Fruit fly (Drosophila melanogaster) whole organism, embryonic: ENCODE data around the gene Ubc7.
A peak's percentile ranks its signal among the peaks of the same experiment; 100 is the strongest.

Experiments
- Ada2b ChIP-seq: fragments of 200-800 bp; sonication (Bioruptor generic); IDR thresholded peaks from 2 replicates; pipeline ENCODE4 v1.3.6; 2022; ENCODE audit warnings: missing biosample characterization, missing genetic modification characterization
- Aef1 ChIP-seq: fragments of 200-800 bp; sonication (Bioruptor generic); IDR thresholded peaks from 3 replicates; pipeline ENCODE4 v1.3.6; 2022; ENCODE audit warnings: missing biosample characterization, missing genetic modification characterization
- Blimp-1 ChIP-seq: fragments of 200-800 bp; sonication (Bioruptor generic); optimal IDR thresholded peaks from 3 replicates; lab custom pipeline; 2018; ENCODE audit warnings: missing biosample characterization, missing genetic modification characterization, mild to moderate bottlenecking, moderate library complexity, missing genetic modification reagents
- CG10209 ChIP-seq: fragments of 200-800 bp; sonication (Bioruptor generic); optimal IDR thresholded peaks from 3 replicates; lab custom pipeline; 2017; ENCODE audit warnings: missing biosample characterization, mild to moderate bottlenecking, missing genetic modification characterization, missing genetic modification reagents
- CG10979 ChIP-seq: fragments of 200-800 bp; sonication (Bioruptor generic); optimal IDR thresholded peaks from 2 replicates; lab custom pipeline; 2018; ENCODE audit warnings: missing biosample characterization, mild to moderate bottlenecking, missing genetic modification characterization, moderate library complexity
- CG12155 ChIP-seq: fragments of 200-800 bp; sonication (Bioruptor generic); optimal IDR thresholded peaks from 3 replicates; lab custom pipeline; 2016; ENCODE audit warnings: missing biosample characterization, missing genetic modification characterization
- CG12769 ChIP-seq: fragments of 200-800 bp; sonication (Bioruptor generic); optimal IDR thresholded peaks from 2 replicates; lab custom pipeline; 2019; ENCODE audit warnings: missing biosample characterization, mild to moderate bottlenecking, missing genetic modification characterization, moderate library complexity
- CG13424 ChIP-seq: fragments of 200-800 bp; sonication (Bioruptor generic); optimal IDR thresholded peaks from 2 replicates; lab custom pipeline; 2019; ENCODE audit warnings: missing biosample characterization, mild to moderate bottlenecking, missing genetic modification characterization, moderate library complexity
- CG17361 ChIP-seq: fragments of 200-800 bp; sonication (Bioruptor generic); IDR thresholded peaks from 3 replicates; pipeline ENCODE4 v1.3.6; 2022; ENCODE audit warnings: missing biosample characterization, missing genetic modification characterization
- CG17568 ChIP-seq: fragments of 200-800 bp; sonication (Bioruptor generic); optimal IDR thresholded peaks from 2 replicates; lab custom pipeline; 2018; ENCODE audit warnings: missing biosample characterization, mild to moderate bottlenecking, missing genetic modification characterization, moderate library complexity
- CG17912 ChIP-seq: fragments of 200-800 bp; sonication (Bioruptor generic); optimal IDR thresholded peaks from 2 replicates; lab custom pipeline; 2018; ENCODE audit warnings: missing biosample characterization, mild to moderate bottlenecking, missing genetic modification characterization
- CG31388 ChIP-seq: fragments of 200-800 bp; sonication (Bioruptor generic); optimal IDR thresholded peaks from 2 replicates; lab custom pipeline; 2016; ENCODE audit warnings: missing biosample characterization, missing genetic modification characterization
- CG3281 ChIP-seq: fragments of 200-800 bp; sonication (Bioruptor generic); optimal IDR thresholded peaks from 3 replicates; lab custom pipeline; 2017; ENCODE audit warnings: missing biosample characterization, mild to moderate bottlenecking, missing genetic modification characterization
- CG3847 ChIP-seq: fragments of 200-800 bp; sonication (Bioruptor generic); IDR thresholded peaks from 2 replicates; pipeline ENCODE4 v1.3.6; 2022; ENCODE audit warnings: missing biosample characterization, missing genetic modification characterization
- CG4360 ChIP-seq: fragments of 200-800 bp; sonication (Bioruptor generic); IDR thresholded peaks from 2 replicates; pipeline ENCODE4 v1.3.6; 2022; ENCODE audit warnings: missing biosample characterization, missing genetic modification characterization
- CG4854 ChIP-seq: fragments of 200-800 bp; sonication (Bioruptor generic); optimal IDR thresholded peaks from 2 replicates; lab custom pipeline; 2016; ENCODE audit warnings: missing biosample characterization, missing genetic modification characterization, inconsistent platforms
- CG8290 ChIP-seq, 3 experiments: fragments of 200-800 bp; sonication (Bioruptor generic); optimal IDR thresholded peaks; 2 replicates each; lab custom pipeline; 2016 to 2019; ENCODE audit warnings: missing biosample characterization in 3 of 3, missing genetic modification characterization in 3 of 3, mild to moderate bottlenecking in 2 of 3, moderate library complexity in 1 of 3
- Dip2 ChIP-seq: fragments of 200-800 bp; sonication (Bioruptor generic); IDR thresholded peaks from 2 replicates; pipeline ENCODE4 v1.3.6; 2022; ENCODE audit warnings: missing biosample characterization, missing genetic modification characterization
- HLH3B ChIP-seq: fragments of 200-800 bp; sonication (Bioruptor generic); IDR thresholded peaks from 2 replicates; pipeline ENCODE4 v1.3.6; 2022; ENCODE audit warnings: missing biosample characterization, missing genetic modification characterization
- HLH54F ChIP-seq: fragments of 200-800 bp; sonication (Bioruptor generic); optimal IDR thresholded peaks from 3 replicates; lab custom pipeline; 2016; ENCODE audit warnings: missing biosample characterization, missing genetic modification characterization
- HmgD ChIP-seq: fragments of 200-800 bp; sonication (Bioruptor generic); optimal IDR thresholded peaks from 3 replicates; lab custom pipeline; 2016; ENCODE audit warnings: missing biosample characterization, missing genetic modification characterization
- Hr78 ChIP-seq, 2 experiments: fragments of 200-800 bp in 1 of 2; fragments of >200 bp in 1 of 2; sonication (Bioruptor generic) in 1 of 2; optimal IDR thresholded peaks; 2 replicates each; lab custom pipeline; 2017 to 2019; ENCODE audit warnings: missing biosample characterization in 2 of 2, missing genetic modification characterization in 2 of 2, mild to moderate bottlenecking in 1 of 2, moderate library complexity in 1 of 2
- Lpt ChIP-seq: fragments of >200 bp; optimal IDR thresholded peaks from 2 replicates; lab custom pipeline; 2018; ENCODE audit warnings: missing biosample characterization, missing genetic modification characterization
- Oaz ChIP-seq: fragments of 200-800 bp; sonication (Bioruptor generic); IDR thresholded peaks from 2 replicates; pipeline ENCODE4 v1.3.6; 2022; ENCODE audit warnings: missing biosample characterization, missing genetic modification characterization
- Optix ChIP-seq: fragments of 200-800 bp; sonication (Bioruptor generic); IDR thresholded peaks from 3 replicates; pipeline ENCODE4 v1.3.6; 2022; ENCODE audit warnings: missing biosample characterization, missing genetic modification characterization
- Ravus ChIP-seq: fragments of 200-800 bp; sonication (Bioruptor generic); IDR thresholded peaks from 2 replicates; pipeline ENCODE4 v1.3.6; 2022; ENCODE audit warnings: missing biosample characterization, missing genetic modification characterization
- Sox102F ChIP-seq: fragments of 200-800 bp; sonication (Bioruptor generic); optimal IDR thresholded peaks from 2 replicates; lab custom pipeline; 2018; ENCODE audit warnings: missing biosample characterization, mild to moderate bottlenecking, missing genetic modification characterization, moderate library complexity
- Spps ChIP-seq: fragments of 200-800 bp; sonication (Bioruptor generic); optimal IDR thresholded peaks from 2 replicates; lab custom pipeline; 2018; ENCODE audit warnings: missing biosample characterization, mild to moderate bottlenecking, missing genetic modification characterization
- Xbp1 ChIP-seq: fragments of 200-800 bp; sonication (Bioruptor generic); optimal IDR thresholded peaks from 3 replicates; lab custom pipeline; 2016; ENCODE audit warnings: missing biosample characterization, mild to moderate bottlenecking, missing genetic modification characterization
- al ChIP-seq: fragments of 200-800 bp; sonication (Bioruptor generic); IDR thresholded peaks from 2 replicates; pipeline ENCODE4 v1.3.6; 2022; ENCODE audit warnings: missing biosample characterization, missing genetic modification characterization
- bcd ChIP-seq: fragments of 200-800 bp; sonication (Bioruptor generic); optimal IDR thresholded peaks from 2 replicates; lab custom pipeline; 2017; ENCODE audit warnings: missing biosample characterization, mild to moderate bottlenecking, missing genetic modification characterization
- ci ChIP-seq: fragments of 200-800 bp; sonication (Bioruptor generic); IDR thresholded peaks from 3 replicates; pipeline ENCODE4 v1.3.6; 2022; ENCODE audit warnings: missing biosample characterization, missing genetic modification characterization
- croc ChIP-seq: fragments of 200-800 bp; sonication (Bioruptor generic); conservative IDR thresholded peaks from 3 replicates; pipeline ENCODE4 v1.3.6; 2022; ENCODE audit warnings: missing biosample characterization, missing genetic modification characterization
- cwo ChIP-seq: fragments of 200-800 bp; sonication (Bioruptor generic); optimal IDR thresholded peaks from 3 replicates; lab custom pipeline; 2017; ENCODE audit warnings: missing biosample characterization, missing genetic modification characterization, mild to moderate bottlenecking, moderate library complexity, missing genetic modification reagents
- disco-r ChIP-seq: fragments of 200-800 bp; sonication (Bioruptor generic); optimal IDR thresholded peaks from 2 replicates; lab custom pipeline; 2016; ENCODE audit warnings: missing biosample characterization, missing genetic modification characterization
- fru ChIP-seq: fragments of >200 bp; optimal IDR thresholded peaks from 2 replicates; lab custom pipeline; 2017
- hb ChIP-seq: fragments of 200-800 bp; sonication (Bioruptor generic); IDR thresholded peaks from 3 replicates; pipeline ENCODE4 v1.3.6; 2022; ENCODE audit warnings: missing biosample characterization, missing genetic modification characterization; ENCODE audit not compliant: partially characterized antibody
- hkb ChIP-seq, 2 experiments: fragments of 200-800 bp in 1 of 2; fragments of >200 bp in 1 of 2; sonication (Bioruptor generic) in 1 of 2; IDR thresholded peaks in 1 of 2; optimal IDR thresholded peaks in 1 of 2; 2 replicates each; pipeline versions ENCODE4 v1.3.6 to Lab custom; 2017 to 2022; ENCODE audit warnings: missing biosample characterization in 1 of 2, missing genetic modification characterization in 1 of 2
- jing ChIP-seq: fragments of 200-800 bp; sonication (Bioruptor generic); optimal IDR thresholded peaks from 2 replicates; lab custom pipeline; 2018; ENCODE audit warnings: missing biosample characterization, mild to moderate bottlenecking, missing genetic modification characterization
- jumu ChIP-seq: fragments of 200-800 bp; sonication (Bioruptor generic); optimal IDR thresholded peaks from 3 replicates; lab custom pipeline; 2016; ENCODE audit warnings: missing biosample characterization, missing genetic modification characterization
- knrl ChIP-seq: fragments of 200-800 bp; sonication (Bioruptor generic); IDR thresholded peaks from 3 replicates; pipeline ENCODE4 v1.3.6; 2022; ENCODE audit warnings: missing biosample characterization, missing genetic modification characterization; ENCODE audit not compliant: partially characterized antibody
- maf-S ChIP-seq: fragments of 200-800 bp; sonication (Bioruptor generic); optimal IDR thresholded peaks from 2 replicates; lab custom pipeline; 2016; ENCODE audit warnings: missing biosample characterization, missing genetic modification characterization
- mirr ChIP-seq: fragments of 200-800 bp; sonication (Bioruptor generic); optimal IDR thresholded peaks from 3 replicates; lab custom pipeline; 2018; ENCODE audit warnings: missing biosample characterization, mild to moderate bottlenecking, missing genetic modification characterization
- onecut ChIP-seq: fragments of 200-800 bp; sonication (Bioruptor generic); IDR thresholded peaks from 2 replicates; pipeline ENCODE4 v1.3.6; 2022; ENCODE audit warnings: missing biosample characterization, missing genetic modification characterization
- pb ChIP-seq: fragments of 200-800 bp; sonication (Bioruptor generic); optimal IDR thresholded peaks from 3 replicates; lab custom pipeline; 2016; ENCODE audit warnings: missing biosample characterization, missing genetic modification characterization
- prd ChIP-seq, 3 experiments: fragments of >200 bp in 2 of 3; fragments of 200-800 bp in 1 of 3; sonication (Bioruptor generic) in 1 of 3; optimal IDR thresholded peaks in 2 of 3; IDR thresholded peaks in 1 of 3; 2 replicates in 2 of 3; 3 replicates in 1 of 3; pipeline versions ENCODE4 v1.3.6 to Lab custom; 2017 to 2022; ENCODE audit warnings: missing biosample characterization in 1 of 3, missing genetic modification characterization in 1 of 3
- so ChIP-seq: fragments of 200-800 bp; sonication (Bioruptor generic); IDR thresholded peaks from 3 replicates; pipeline ENCODE4 v1.3.6; 2022; ENCODE audit warnings: missing biosample characterization, missing genetic modification characterization
- ttk ChIP-seq: fragments of 200-800 bp; sonication (Bioruptor generic); IDR thresholded peaks from 2 replicates; pipeline ENCODE4 v2.1.2; 2022; ENCODE audit warnings: missing biosample characterization, missing genetic modification characterization
- wek ChIP-seq: fragments of 200-800 bp; sonication (Bioruptor generic); optimal IDR thresholded peaks from 3 replicates; lab custom pipeline; 2018; ENCODE audit warnings: missing biosample characterization, mild to moderate bottlenecking, missing genetic modification characterization, moderate library complexity
- yki ChIP-seq: fragments of >200 bp; optimal IDR thresholded peaks from 3 replicates; lab custom pipeline; 2018

Gene Ubc7

dm6 chrX:16552567-16552966 lies 40.9 kb upstream of the Ubc7 start (continued):
- TF ChIP-seq CG17361 (GFP tag; lab: Robert Waterston, UW) (peak; percentile 89), CG12769 (tag; lab: Kevin White, UChicago) (peak; percentile 71), ttk (GFP tag; lab: Robert Waterston, UW) (peak; percentile 71; the same call in 1 of the 2 replicates), disco-r (peak; percentile 21), onecut (GFP tag; lab: Robert Waterston, UW) (peak; percentile 65), CG8290 (GFP tag; optimal IDR thresholded peaks at IDR 0.05; lab: Kevin White, UChicago) (no peak), CG8290 (tag; optimal IDR thresholded peaks at IDR 0.05; lab: Kevin White, UChicago) (peak in 1 of 2 experiments; percentile 67), Ravus (GFP tag; lab: Robert Waterston, UW) (peak; percentile 49; the same call in 1 of the 2 replicates), CG4360 (GFP tag; lab: Robert Waterston, UW) (no peak), Xbp1 (peak; percentile 81), mirr (peak; percentile 78), knrl (GFP tag; lab: Robert Waterston, UW) (no peak), Ada2b (peak; percentile 66), CG13424 (tag; lab: Kevin White, UChicago) (peak; percentile 83), Blimp-1 (peak; percentile 81), HLH3B (GFP tag; lab: Robert Waterston, UW) (peak; percentile 70; the same call in 1 of the 2 replicates), CG3847 (GFP tag; lab: Robert Waterston, UW) (peak; percentile 68), al (GFP tag; lab: Robert Waterston, UW) (peak; percentile 51; the same call in 1 of the 2 replicates), croc (GFP tag; lab: Robert Waterston, UW) (peak; percentile 32; the same call in 1 of the 3 replicates), maf-S (GFP tag; lab: Kevin White, UChicago) (peak; percentile 40), prd (optimal IDR thresholded peaks at IDR 0.05; lab: Kevin White, UChicago) (no peak), prd (GFP tag; IDR thresholded peaks at IDR 0.05; lab: Robert Waterston, UW) (peak; percentile 66; the same call in 2 of the 3 replicates), CG12155 (GFP tag; lab: Kevin White, UChicago) (peak; percentile 67), bcd (GFP tag; lab: Kevin White, UChicago) (peak; percentile 81), CG10979 (peak; percentile 81), CG3281 (GFP tag; lab: Kevin White, UChicago) (peak; percentile 87), Oaz (GFP tag; lab: Robert Waterston, UW) (no peak; the same call in 1 of the 2 replicates), Dip2 (GFP tag; lab: Robert Waterston, UW) (no peak), CG17912 (GFP tag; lab: Kevin White, UChicago) (no peak), CG17568 (GFP tag; lab: Kevin White, UChicago) (peak; percentile 83), HmgD (GFP tag; lab: Kevin White, UChicago) (no peak), hkb (optimal IDR thresholded peaks at IDR 0.05; lab: Kevin White, UChicago) (no peak), hkb (GFP tag; IDR thresholded peaks at IDR 0.05; lab: Robert Waterston, UW) (peak; percentile 86), HLH54F (GFP tag; lab: Kevin White, UChicago) (peak; percentile 40), jumu (GFP tag; lab: Kevin White, UChicago) (no peak), CG10209 (GFP tag; lab: Kevin White, UChicago) (peak; percentile 84), Optix (no peak; the same call in none of the 3 replicates), Lpt (GFP tag; lab: Kevin White, UChicago) (no peak), Aef1 (peak; percentile 74), so (GFP tag; lab: Robert Waterston, UW) (no peak), pb (GFP tag; lab: Kevin White, UChicago) (peak; percentile 57), Spps (tag; lab: Kevin White, UChicago) (peak; percentile 59), hb (GFP tag; lab: Robert Waterston, UW) (no peak), CG31388 (peak; percentile 15), CG4854 (GFP tag; lab: Kevin White, UChicago) (peak; percentile 47), jing (GFP tag; lab: Kevin White, UChicago) (peak; percentile 60), yki (lab: Kevin White, UChicago) (no peak), Hr78 (GFP tag; optimal IDR thresholded peaks at IDR 0.05; lab: Kevin White, UChicago) (peak in 1 of 2 experiments; percentile 37), Sox102F (GFP tag; lab: Kevin White, UChicago) (peak; percentile 87), fru (lab: Kevin White, UChicago) (no peak), cwo (peak; percentile 77), wek (GFP tag; lab: Kevin White, UChicago) (peak; percentile 55), ci (peak; percentile 87)
